Fruit fly (Drosophila melanogaster) whole organism, embryonic: ENCODE results near the gene CG13055.

Experiments
- Atf-2 ChIP-seq: fragments of 200-800 bp; sonication (Bioruptor generic); optimal IDR thresholded peaks from 2 replicates; lab custom pipeline; 2016; ENCODE audit warnings: missing biosample characterization, missing genetic modification characterization
- B-H2 ChIP-seq: fragments of 200-800 bp; sonication (Bioruptor generic); optimal IDR thresholded peaks from 2 replicates; lab custom pipeline; 2018; ENCODE audit warnings: missing biosample characterization, mild to moderate bottlenecking, missing genetic modification characterization
- Blimp-1 ChIP-seq: fragments of 200-800 bp; sonication (Bioruptor generic); optimal IDR thresholded peaks from 3 replicates; lab custom pipeline; 2018; ENCODE audit warnings: missing biosample characterization, missing genetic modification characterization, mild to moderate bottlenecking, moderate library complexity, missing genetic modification reagents
- CG10147 ChIP-seq: fragments of 200-800 bp; sonication (Bioruptor generic); optimal IDR thresholded peaks from 2 replicates; lab custom pipeline; 2019; ENCODE audit warnings: missing biosample characterization, mild to moderate bottlenecking, missing genetic modification characterization, moderate library complexity
- CG10654 ChIP-seq: fragments of 200-800 bp; sonication (Bioruptor generic); optimal IDR thresholded peaks from 2 replicates; lab custom pipeline; 2016; ENCODE audit warnings: missing biosample characterization, missing genetic modification characterization
- CG11398 ChIP-seq: fragments of 200-800 bp; sonication (Bioruptor generic); optimal IDR thresholded peaks from 2 replicates; lab custom pipeline; 2016; ENCODE audit warnings: missing biosample characterization, missing genetic modification characterization
- CG11504 ChIP-seq: fragments of 200-800 bp; sonication (Bioruptor generic); optimal IDR thresholded peaks from 3 replicates; lab custom pipeline; 2019; ENCODE audit warnings: missing biosample characterization, mild to moderate bottlenecking, missing genetic modification characterization, moderate library complexity
- CG13775 ChIP-seq: fragments of 200-800 bp; sonication (Bioruptor generic); optimal IDR thresholded peaks from 3 replicates; lab custom pipeline; 2017; ENCODE audit warnings: missing biosample characterization, mild to moderate bottlenecking, missing genetic modification characterization
- CG14014 ChIP-seq: fragments of 200-800 bp; sonication (Bioruptor generic); IDR thresholded peaks from 2 replicates; pipeline ENCODE4 v1.3.6; 2022; ENCODE audit warnings: missing biosample characterization, missing genetic modification characterization
- CG2889 ChIP-seq: fragments of 200-800 bp; sonication (Bioruptor generic); IDR thresholded peaks from 3 replicates; pipeline ENCODE4 v1.3.6; 2022; ENCODE audit warnings: missing biosample characterization, missing genetic modification characterization
- CG31224 ChIP-seq: fragments of 200-800 bp; sonication (Bioruptor generic); IDR thresholded peaks from 2 replicates; pipeline ENCODE4 v1.3.6; 2022; ENCODE audit warnings: missing biosample characterization, missing genetic modification characterization
- CG3281 ChIP-seq: fragments of 200-800 bp; sonication (Bioruptor generic); optimal IDR thresholded peaks from 3 replicates; lab custom pipeline; 2017; ENCODE audit warnings: missing biosample characterization, mild to moderate bottlenecking, missing genetic modification characterization
- CG4404 ChIP-seq: fragments of 200-800 bp; sonication (Bioruptor generic); IDR thresholded peaks from 2 replicates; pipeline ENCODE4 v1.3.6; 2022; ENCODE audit warnings: missing biosample characterization, missing genetic modification characterization
- CG6683 ChIP-seq: fragments of 200-800 bp; sonication (Bioruptor generic); optimal IDR thresholded peaks from 2 replicates; lab custom pipeline; 2017; ENCODE audit warnings: missing biosample characterization, mild to moderate bottlenecking, missing genetic modification characterization, missing genetic modification reagents
- CG6854 ChIP-seq: fragments of 200-800 bp; sonication (Bioruptor generic); optimal IDR thresholded peaks from 3 replicates; lab custom pipeline; 2017; ENCODE audit warnings: missing biosample characterization, mild to moderate bottlenecking, missing genetic modification characterization
- CG9437 ChIP-seq: fragments of 200-800 bp; sonication (Bioruptor generic); optimal IDR thresholded peaks from 2 replicates; lab custom pipeline; 2018; ENCODE audit warnings: missing biosample characterization, mild to moderate bottlenecking, missing genetic modification characterization
- CG9609 ChIP-seq: fragments of 200-800 bp; sonication (Bioruptor generic); optimal IDR thresholded peaks from 3 replicates; lab custom pipeline; 2016; ENCODE audit warnings: missing biosample characterization, missing genetic modification characterization
- CTCF ChIP-seq: fragments of 200-800 bp; sonication (Bioruptor generic); optimal IDR thresholded peaks from 2 replicates; lab custom pipeline; 2017; ENCODE audit warnings: missing biosample characterization, mild to moderate bottlenecking, missing genetic modification characterization, moderate library complexity
- Dip2 ChIP-seq: fragments of 200-800 bp; sonication (Bioruptor generic); IDR thresholded peaks from 2 replicates; pipeline ENCODE4 v1.3.6; 2022; ENCODE audit warnings: missing biosample characterization, missing genetic modification characterization
- Dp ChIP-seq: fragments of 200-800 bp; sonication (Bioruptor generic); optimal IDR thresholded peaks from 2 replicates; lab custom pipeline; 2018; ENCODE audit warnings: missing biosample characterization, mild to moderate bottlenecking, missing genetic modification characterization, moderate library complexity
- E2f1 ChIP-seq: fragments of 200-800 bp; sonication (Bioruptor generic); IDR thresholded peaks from 2 replicates; pipeline ENCODE4 v1.3.6; 2022; ENCODE audit warnings: missing biosample characterization, missing genetic modification characterization
- Eip74EF ChIP-seq, 2 experiments: fragments of 200-800 bp in 1 of 2; fragments of >200 bp in 1 of 2; sonication (Bioruptor generic) in 1 of 2; optimal IDR thresholded peaks; 2 replicates each; lab custom pipeline; 2017 to 2019; ENCODE audit warnings: missing biosample characterization in 2 of 2, missing genetic modification characterization in 2 of 2, mild to moderate bottlenecking in 1 of 2, moderate library complexity in 1 of 2
- Ets97D ChIP-seq: fragments of 200-800 bp; sonication (Bioruptor generic); optimal IDR thresholded peaks from 3 replicates; lab custom pipeline; 2016; ENCODE audit warnings: missing biosample characterization, missing genetic modification characterization
- H2.0 ChIP-seq: fragments of 200-800 bp; sonication (Bioruptor generic); IDR thresholded peaks from 2 replicates; pipeline ENCODE4 v1.3.6; 2022; ENCODE audit warnings: missing biosample characterization, missing genetic modification characterization
- HHEX ChIP-seq: fragments of 200-800 bp; sonication (Bioruptor generic); optimal IDR thresholded peaks from 3 replicates; lab custom pipeline; 2017; ENCODE audit warnings: missing biosample characterization, mild to moderate bottlenecking, missing genetic modification characterization, missing genetic modification reagents
- HLH3B ChIP-seq: fragments of 200-800 bp; sonication (Bioruptor generic); IDR thresholded peaks from 2 replicates; pipeline ENCODE4 v1.3.6; 2022; ENCODE audit warnings: missing biosample characterization, missing genetic modification characterization
- HLH4C ChIP-seq: fragments of 200-800 bp; sonication (Bioruptor generic); IDR thresholded peaks from 3 replicates; pipeline ENCODE4 v1.3.6; 2022; ENCODE audit warnings: missing biosample characterization, missing genetic modification characterization; ENCODE audit not compliant: partially characterized antibody
- HLH54F ChIP-seq: fragments of 200-800 bp; sonication (Bioruptor generic); optimal IDR thresholded peaks from 3 replicates; lab custom pipeline; 2016; ENCODE audit warnings: missing biosample characterization, missing genetic modification characterization
- Hey ChIP-seq: fragments of 200-800 bp; sonication (Bioruptor generic); optimal IDR thresholded peaks from 3 replicates; lab custom pipeline; 2018; ENCODE audit warnings: missing biosample characterization, mild to moderate bottlenecking, missing genetic modification characterization
- Max ChIP-seq: fragments of 200-800 bp; sonication (Bioruptor generic); optimal IDR thresholded peaks from 2 replicates; lab custom pipeline; 2016; ENCODE audit warnings: missing biosample characterization, mild to moderate bottlenecking, missing genetic modification characterization
- ara ChIP-seq: fragments of 200-800 bp; sonication (Bioruptor generic); IDR thresholded peaks from 2 replicates; pipeline ENCODE4 v1.3.6; 2022; ENCODE audit warnings: missing biosample characterization, missing genetic modification characterization
- corto ChIP-seq: fragments of 200-800 bp; sonication (Bioruptor generic); optimal IDR thresholded peaks from 2 replicates; lab custom pipeline; 2016; ENCODE audit warnings: missing biosample characterization, mild to moderate bottlenecking, missing genetic modification characterization, moderate library complexity
- cwo ChIP-seq: fragments of 200-800 bp; sonication (Bioruptor generic); optimal IDR thresholded peaks from 3 replicates; lab custom pipeline; 2017; ENCODE audit warnings: missing biosample characterization, missing genetic modification characterization, mild to moderate bottlenecking, moderate library complexity, missing genetic modification reagents
- da ChIP-seq: fragments of 200-800 bp; sonication (Bioruptor generic); optimal IDR thresholded peaks from 2 replicates; lab custom pipeline; 2016; ENCODE audit warnings: missing biosample characterization, missing genetic modification characterization
- eyg ChIP-seq: fragments of 200-800 bp; sonication (Bioruptor generic); optimal IDR thresholded peaks from 3 replicates; lab custom pipeline; 2016; ENCODE audit warnings: missing biosample characterization, missing genetic modification characterization
- fd96Cb ChIP-seq: fragments of 200-800 bp; sonication (Bioruptor generic); optimal IDR thresholded peaks from 2 replicates; lab custom pipeline; 2018; ENCODE audit warnings: missing biosample characterization, mild to moderate bottlenecking, missing genetic modification characterization, moderate library complexity
- gcm ChIP-seq: fragments of 200-800 bp; sonication (Bioruptor generic); optimal IDR thresholded peaks from 2 replicates; lab custom pipeline; 2019; ENCODE audit warnings: missing biosample characterization, mild to moderate bottlenecking, missing genetic modification characterization, moderate library complexity
- grau ChIP-seq: fragments of 200-800 bp; optimal IDR thresholded peaks from 3 replicates; lab custom pipeline; 2019; ENCODE audit warnings: missing biosample characterization, mild to moderate bottlenecking, missing genetic modification characterization, moderate library complexity
- grn ChIP-seq: fragments of 200-800 bp; sonication (Bioruptor generic); optimal IDR thresholded peaks from 3 replicates; lab custom pipeline; 2017; ENCODE audit warnings: missing biosample characterization, missing genetic modification characterization
- gro ChIP-seq: fragments of 200-800 bp; sonication (Bioruptor generic); optimal IDR thresholded peaks from 2 replicates; lab custom pipeline; 2016; ENCODE audit warnings: missing biosample characterization, missing genetic modification characterization
- hb ChIP-seq: fragments of 200-800 bp; sonication (Bioruptor generic); IDR thresholded peaks from 3 replicates; pipeline ENCODE4 v1.3.6; 2022; ENCODE audit warnings: missing biosample characterization, missing genetic modification characterization; ENCODE audit not compliant: partially characterized antibody
- lab ChIP-seq: fragments of 200-800 bp; sonication (Bioruptor generic); optimal IDR thresholded peaks from 3 replicates; lab custom pipeline; 2017; ENCODE audit warnings: missing biosample characterization, missing genetic modification characterization, mild to moderate bottlenecking, moderate library complexity, missing genetic modification reagents
- luna ChIP-seq: fragments of 200-800 bp; sonication (Bioruptor generic); optimal IDR thresholded peaks from 2 replicates; lab custom pipeline; 2016; ENCODE audit warnings: missing biosample characterization, missing genetic modification characterization
- mirr ChIP-seq: fragments of 200-800 bp; sonication (Bioruptor generic); optimal IDR thresholded peaks from 3 replicates; lab custom pipeline; 2018; ENCODE audit warnings: missing biosample characterization, mild to moderate bottlenecking, missing genetic modification characterization
- mld ChIP-seq: fragments of 200-800 bp; sonication (Bioruptor generic); IDR thresholded peaks from 3 replicates; pipeline ENCODE4 v1.3.6; 2022; ENCODE audit warnings: missing biosample characterization, missing genetic modification characterization; ENCODE audit not compliant: partially characterized antibody
- pb ChIP-seq: fragments of 200-800 bp; sonication (Bioruptor generic); optimal IDR thresholded peaks from 3 replicates; lab custom pipeline; 2016; ENCODE audit warnings: missing biosample characterization, missing genetic modification characterization
- pzg ChIP-seq: fragments of 200-800 bp; sonication (Bioruptor generic); optimal IDR thresholded peaks from 3 replicates; lab custom pipeline; 2018; ENCODE audit warnings: missing biosample characterization, mild to moderate bottlenecking, missing genetic modification characterization, moderate library complexity
- ranshi ChIP-seq: fragments of 200-800 bp; sonication (Bioruptor generic); IDR thresholded peaks from 2 replicates; pipeline ENCODE4 v1.3.6; 2022; ENCODE audit warnings: missing biosample characterization, missing genetic modification characterization
- sd ChIP-seq: fragments of 200-800 bp; sonication (Bioruptor generic); optimal IDR thresholded peaks from 3 replicates; lab custom pipeline; 2018; ENCODE audit warnings: missing biosample characterization, mild to moderate bottlenecking, missing genetic modification characterization, moderate library complexity
- seq ChIP-seq: fragments of 200-800 bp; sonication (Bioruptor generic); IDR thresholded peaks from 2 replicates; pipeline ENCODE4 v1.3.6; 2022; ENCODE audit warnings: missing biosample characterization, missing genetic modification characterization
- sisA ChIP-seq: fragments of 200-800 bp; sonication (Bioruptor generic); IDR thresholded peaks from 2 replicates; pipeline ENCODE4 v1.3.6; 2022; ENCODE audit warnings: missing biosample characterization, missing genetic modification characterization
- tio ChIP-seq: fragments of 200-800 bp; sonication (Bioruptor generic); optimal IDR thresholded peaks from 2 replicates; lab custom pipeline; 2017; ENCODE audit warnings: missing biosample characterization, missing genetic modification characterization, inconsistent platforms
- twi ChIP-seq: fragments of 200-800 bp; optimal IDR thresholded peaks from 2 replicates; lab custom pipeline; 2019; ENCODE audit warnings: missing biosample characterization, mild to moderate bottlenecking, missing genetic modification characterization, moderate library complexity

The CG13055 gene

dm6 chr3L:16231857-16232256 is 20.3 kb downstream of the CG13055 start, which contains the start of the genes PDCD-5 and MED10 (continued):
- TF ChIP-seq CG9437 (GFP tag; lab: Kevin White, UChicago) (no peak), Blimp-1 (GFP tag; lab: Kevin White, UChicago) (no peak), HLH4C (no peak), cwo (GFP tag; lab: Kevin White, UChicago) (no peak), Dip2 (GFP tag; lab: Robert Waterston, UW) (no peak), Eip74EF (GFP tag; optimal IDR thresholded peaks at IDR 0.05; lab: Kevin White, UChicago) (no peak), Dp (GFP tag; lab: Kevin White, UChicago) (peak; percentile 38), Atf-2 (GFP tag; lab: Kevin White, UChicago) (no peak), ranshi (no peak), CG4404 (no peak), grn (GFP tag; lab: Kevin White, UChicago) (no peak), tio (GFP tag; lab: Kevin White, UChicago) (no peak), twi (tag; lab: Kevin White, UChicago) (no peak), mld (GFP tag; lab: Robert Waterston, UW) (no peak), grau (tag; lab: Kevin White, UChicago) (no peak), CG3281 (GFP tag; lab: Kevin White, UChicago) (peak; percentile 72), da (GFP tag; lab: Kevin White, UChicago) (no peak), B-H2 (GFP tag; lab: Kevin White, UChicago) (no peak), hb (GFP tag; lab: Robert Waterston, UW) (no peak), ara (no peak), eyg (GFP tag; lab: Kevin White, UChicago) (no peak), fd96Cb (tag; lab: Kevin White, UChicago) (no peak), CG14014 (GFP tag; lab: Robert Waterston, UW) (no peak), CG2889 (GFP tag; lab: Robert Waterston, UW) (no peak), CG11398 (no peak), CG31224 (no peak), HLH3B (GFP tag; lab: Robert Waterston, UW) (no peak), pb (GFP tag; lab: Kevin White, UChicago) (no peak), Ets97D (GFP tag; lab: Kevin White, UChicago) (peak; percentile 82), CG6854 (GFP tag; lab: Kevin White, UChicago) (no peak), lab (no peak), E2f1 (GFP tag; lab: Robert Waterston, UW) (no peak), luna (no peak), Max (no peak), pzg (GFP tag; lab: Kevin White, UChicago) (peak; percentile 93), CG11504 (tag; lab: Kevin White, UChicago) (no peak), mirr (GFP tag; lab: Kevin White, UChicago) (no peak), CTCF (GFP tag; lab: Kevin White, UChicago) (peak; percentile 54), CG9609 (GFP tag; lab: Kevin White, UChicago) (no peak), Hey (tag; lab: Kevin White, UChicago) (no peak)

- TF ChIP-seq CG6683 (GFP tag; lab: Kevin White, UChicago), result peak; percentile 30
- peak; percentile 94 for TF ChIP-seq H2.0 (GFP tag; lab: Robert Waterston, UW)
- peak; percentile 88 for TF ChIP-seq CG10147 (GFP tag; lab: Kevin White, UChicago)
- no peak for TF ChIP-seq gro (GFP tag; lab: Kevin White, UChicago)
- peak; percentile 87 for TF ChIP-seq CG13775 (GFP tag; lab: Kevin White, UChicago)
- TF ChIP-seq HLH54F (GFP tag; lab: Kevin White, UChicago), result peak; percentile 59
- peak; percentile 58 for TF ChIP-seq seq
- peak; percentile 77 for TF ChIP-seq HHEX
- TF ChIP-seq sd (tag; lab: Kevin White, UChicago), result peak; percentile 85
- no peak for TF ChIP-seq CG11398
- peak; percentile 90 for TF ChIP-seq sisA
- peak; percentile 62 for TF ChIP-seq corto (GFP tag; lab: Kevin White, UChicago)
- TF ChIP-seq gcm (GFP tag; lab: Kevin White, UChicago), result peak; percentile 67
- peak; percentile 87 for TF ChIP-seq CG10654
Measured at dm6 chr3L:16228659-16229205, 23.4 kb downstream of the CG13055 start, which contains the start of gene Tmx3. Tmx3 (plus strand) TSS chr3L:16229100.
